Worm (Caenorhabditis elegans) whole organism, midembryonic: Measurements from ENCODE around the gene F58D12.3.

ENCODE experiments used
- T22C8.4 ChIP-seq: fragments of 200-800 bp; sonication (Bioruptor generic); IDR thresholded peaks from 2 replicates; pipeline ENCODE4 v1.3.6; 2022; ENCODE audit warnings: missing genetic modification characterization, missing compliant biosample characterization
- cog-1 ChIP-seq: sonication (generic microtip); optimal IDR thresholded peaks from 2 replicates; lab custom pipeline; 2016; ENCODE audit warnings: missing genetic modification characterization, missing compliant biosample characterization
- flt-1 ChIP-seq: fragments of 200-800 bp; sonication (Bioruptor generic); IDR thresholded peaks from 2 replicates; pipeline ENCODE4 v1.3.6; 2022; ENCODE audit warnings: missing genetic modification characterization, missing compliant biosample characterization
- klf-2 ChIP-seq: fragments of 200-800 bp; sonication (Bioruptor generic); conservative IDR thresholded peaks from 2 replicates; pipeline ENCODE4 v1.3.6; 2022; ENCODE audit warnings: missing genetic modification reagents, missing genetic modification characterization, missing compliant biosample characterization
- med-1 ChIP-seq: sonication (generic microtip); optimal IDR thresholded peaks from 2 replicates; lab custom pipeline; 2017; ENCODE audit warnings: missing genetic modification characterization, mild to moderate bottlenecking, missing compliant biosample characterization, antibody characterized with exemption, missing genetic modification reagents; ENCODE audit not compliant: insufficient read depth
- ref-1 ChIP-seq: fragments of 200-800 bp; sonication (Bioruptor generic); conservative IDR thresholded peaks from 2 replicates; pipeline ENCODE4 v1.3.6; 2022; ENCODE audit warnings: missing genetic modification reagents, missing genetic modification characterization, missing compliant biosample characterization
- tab-1 ChIP-seq: fragments of 200-800 bp; sonication (Bioruptor generic); IDR thresholded peaks from 2 replicates; pipeline ENCODE4 v1.3.6; 2022; ENCODE audit warnings: missing genetic modification characterization, missing compliant biosample characterization
- ztf-23 ChIP-seq: fragments of 200-800 bp; sonication (Bioruptor generic); IDR thresholded peaks from 2 replicates; pipeline ENCODE4 v1.3.6; 2022; ENCODE audit warnings: missing genetic modification reagents, missing genetic modification characterization, missing compliant biosample characterization
- ztf-29 ChIP-seq: fragments of 200-800 bp; sonication (Bioruptor generic); IDR thresholded peaks from 2 replicates; pipeline ENCODE4 v1.3.6; 2022; ENCODE audit warnings: missing genetic modification reagents, missing genetic modification characterization, missing compliant biosample characterization

The F58D12.3 gene

ce11 chrV:14057540-14057939, at the start of gene F58D12.3:
Gene F58D12.3 (plus strand): TSS chrV:14057840.
- TF ChIP-seq ref-1 (GFP tag; lab: Robert Waterston, UW), result no peak
- no peak for TF ChIP-seq klf-2 (GFP tag; lab: Robert Waterston, UW)
- no peak for TF ChIP-seq cog-1 (tag; lab: Kevin White, UChicago)
- TF ChIP-seq tab-1, result no peak
- TF ChIP-seq flt-1 (GFP tag; lab: Robert Waterston, UW), result no peak
- TF ChIP-seq T22C8.4, result no peak
- no peak for TF ChIP-seq med-1 (GFP tag; lab: Kevin White, UChicago)
- TF ChIP-seq ztf-29 (GFP tag; lab: Robert Waterston, UW), result no peak
- no peak for TF ChIP-seq ztf-23

DNA sequence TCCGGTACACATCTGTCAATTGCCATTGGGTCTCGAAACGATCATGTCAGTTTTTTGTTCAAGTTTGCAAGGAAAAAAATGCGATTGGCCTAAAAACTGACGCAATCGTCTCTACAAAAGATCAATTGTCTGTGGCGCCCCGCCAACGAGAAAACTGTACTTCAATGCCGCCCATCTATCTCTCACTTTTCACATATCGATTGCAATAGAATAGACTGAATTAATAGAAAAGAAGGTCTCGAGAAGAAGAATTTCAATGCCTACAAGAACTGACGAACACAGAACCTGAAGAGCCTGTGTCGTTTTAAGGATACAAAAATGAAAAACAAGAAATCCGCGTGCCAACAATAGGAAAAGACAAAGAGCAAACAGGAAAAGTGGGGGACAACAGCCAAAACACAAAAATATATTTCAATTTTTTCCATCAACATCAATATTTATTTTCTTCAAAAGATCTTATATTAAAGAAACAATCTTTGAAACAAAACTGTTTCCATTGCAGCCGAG, 49.2 kb upstream of the F58D12.3 start:
- TF ChIP-seq T22C8.4 (0 out of 2 replicates have a peak, but pooled peaks have one; percentile 10), med-1 (GFP tag; lab: Kevin White, UChicago) (no peak), klf-2 (GFP tag; lab: Robert Waterston, UW) (no peak)

- TF ChIP-seq ztf-29 (GFP tag; lab: Robert Waterston, UW) (no peak), T22C8.4 (no peak), ref-1 (GFP tag; lab: Robert Waterston, UW) (no peak), tab-1 (no peak), med-1 (GFP tag; lab: Kevin White, UChicago) (no peak), flt-1 (GFP tag; lab: Robert Waterston, UW) (no peak), ztf-23 (no peak), cog-1 (tag; lab: Kevin White, UChicago) (no peak), klf-2 (GFP tag; lab: Robert Waterston, UW) (no peak)
These were observed 47.6 kb upstream of the F58D12.3 start for ce11 chrV:14010021-14010420.

- TF ChIP-seq flt-1 (GFP tag; lab: Robert Waterston, UW) (0 out of 2 replicates have a peak, but pooled peaks have one; percentile 18), med-1 (GFP tag; lab: Kevin White, UChicago) (no peak), ztf-23 (0 out of 2 replicates have a peak, but pooled peaks have one; percentile 33), ref-1 (GFP tag; lab: Robert Waterston, UW) (no peak), ztf-29 (GFP tag; lab: Robert Waterston, UW) (no peak), klf-2 (GFP tag; lab: Robert Waterston, UW) (no peak), tab-1 (no peak), cog-1 (tag; lab: Kevin White, UChicago) (no peak), T22C8.4 (no peak)
These were observed 46.2 kb upstream of the F58D12.3 start for ce11 chrV:14011427-14011826.

ce11 chrV:14012002-14012554, 45.6 kb upstream of the F58D12.3 start, which contains the start of the genes ddx-17 and aip-1:
Gene ddx-17 (minus strand): TSS chrV:14012052.
Gene aip-1 (plus strand): TSS chrV:14012333.
- TF ChIP-seq ref-1 (GFP tag; lab: Robert Waterston, UW) (no peak), cog-1 (tag; lab: Kevin White, UChicago) (peak; percentile 20)

- TF ChIP-seq ztf-29 (GFP tag; lab: Robert Waterston, UW) (no peak), flt-1 (GFP tag; lab: Robert Waterston, UW) (no peak), ref-1 (GFP tag; lab: Robert Waterston, UW) (no peak), ztf-23 (no peak), cog-1 (tag; lab: Kevin White, UChicago) (no peak), tab-1 (no peak), T22C8.4 (no peak), med-1 (GFP tag; lab: Kevin White, UChicago) (no peak), klf-2 (GFP tag; lab: Robert Waterston, UW) (no peak)
These were observed 44.0 kb upstream of the F58D12.3 start for ce11 chrV:14013638-14014037.

- TF ChIP-seq cog-1 (tag; lab: Kevin White, UChicago), result no peak
- TF ChIP-seq ref-1 (GFP tag; lab: Robert Waterston, UW), result no peak
- TF ChIP-seq flt-1 (GFP tag; lab: Robert Waterston, UW), result no peak
- TF ChIP-seq klf-2 (GFP tag; lab: Robert Waterston, UW), result no peak
- no peak for TF ChIP-seq tab-1
- TF ChIP-seq ztf-23, result no peak
- TF ChIP-seq T22C8.4, result no peak
- no peak for TF ChIP-seq med-1 (GFP tag; lab: Kevin White, UChicago)
- TF ChIP-seq ztf-29 (GFP tag; lab: Robert Waterston, UW), result no peak
These were observed 43.2 kb upstream of the F58D12.3 start, which contains the start of gene end-3 for ce11 chrV:14014395-14014794. Gene end-3 (plus strand): TSS chrV:14014695.

DNA sequence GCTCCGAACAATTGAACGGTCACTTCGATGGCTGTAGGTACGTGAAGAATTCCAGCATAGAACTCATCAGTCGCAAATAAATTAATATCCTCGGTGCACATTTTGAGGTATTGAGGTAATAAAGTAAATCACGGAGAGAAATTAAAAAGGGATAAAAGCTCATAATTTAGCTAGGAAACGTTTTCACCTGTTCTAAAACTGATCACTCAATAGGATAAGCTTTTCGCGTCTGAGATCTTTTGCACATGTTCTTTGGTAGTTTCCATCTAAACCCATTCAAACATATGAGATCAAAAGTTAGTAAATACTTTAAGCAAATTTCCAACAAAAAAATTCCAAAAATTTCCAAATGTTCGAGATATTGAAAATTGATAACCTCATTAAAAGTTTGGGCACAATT, 40.2 kb upstream of the F58D12.3 start, which contains the start of gene srh-308:
Gene srh-308 (minus strand): TSS at position 101 of the 400 bp plus-strand sequence.
- TF ChIP-seq ztf-23 (no peak), ztf-29 (GFP tag; lab: Robert Waterston, UW) (no peak), flt-1 (GFP tag; lab: Robert Waterston, UW) (no peak), tab-1 (no peak), ref-1 (GFP tag; lab: Robert Waterston, UW) (no peak), klf-2 (GFP tag; lab: Robert Waterston, UW) (no peak), cog-1 (tag; lab: Kevin White, UChicago) (no peak), med-1 (GFP tag; lab: Kevin White, UChicago) (no peak), T22C8.4 (no peak)

- no peak for TF ChIP-seq cog-1 (tag; lab: Kevin White, UChicago)
- no peak for TF ChIP-seq T22C8.4
- no peak for TF ChIP-seq flt-1 (GFP tag; lab: Robert Waterston, UW)
- no peak for TF ChIP-seq ztf-29 (GFP tag; lab: Robert Waterston, UW)
- TF ChIP-seq tab-1, result no peak
- no peak for TF ChIP-seq ref-1 (GFP tag; lab: Robert Waterston, UW)
- TF ChIP-seq med-1 (GFP tag; lab: Kevin White, UChicago), result no peak
- no peak for TF ChIP-seq klf-2 (GFP tag; lab: Robert Waterston, UW)
- no peak for TF ChIP-seq ztf-23
These were observed 39.0 kb upstream of the F58D12.3 start, which contains the start of the genes mtl-2 and T08G5.1 for ce11 chrV:14018640-14019039. Gene mtl-2 (minus strand): TSS chrV:14018673. Gene T08G5.1 (plus strand): TSS chrV:14018766.
